Worm (Caenorhabditis elegans) whole organism, early embryonic: ENCODE data around the gene R09D1.14.

ENCODE experiments used
- B0310.2 ChIP-seq: sonication (generic microtip); optimal IDR thresholded peaks from 2 replicates; lab custom pipeline; 2016; ENCODE audit warnings: mild to moderate bottlenecking, missing genetic modification characterization, missing compliant biosample characterization
- F13C5.2 ChIP-seq: sonication (generic microtip); optimal IDR thresholded peaks from 2 replicates; lab custom pipeline; 2017; ENCODE audit warnings: mild to moderate bottlenecking, missing genetic modification characterization, inconsistent platforms, missing compliant biosample characterization
- aly-1 ChIP-seq: sonication (generic microtip); optimal IDR thresholded peaks from 2 replicates; lab custom pipeline; 2016; ENCODE audit warnings: missing genetic modification characterization, missing compliant biosample characterization
- ama-1 ChIP-seq: fragments of 150-350 bp; optimal IDR thresholded peaks from 2 replicates; lab custom pipeline; 2014
- ceh-13 ChIP-seq: fragments of 200-800 bp; sonication (Bioruptor generic); optimal IDR thresholded peaks from 2 replicates; lab custom pipeline; 2018; ENCODE audit warnings: mild to moderate bottlenecking, missing genetic modification characterization, missing compliant biosample characterization
- ceh-36 ChIP-seq: sonication (generic microtip); optimal IDR thresholded peaks from 2 replicates; lab custom pipeline; 2016; ENCODE audit warnings: missing genetic modification characterization, inconsistent platforms, missing compliant biosample characterization
- ets-7 ChIP-seq: sonication (generic microtip); optimal IDR thresholded peaks from 2 replicates; lab custom pipeline; 2016; ENCODE audit warnings: missing genotype, missing genetic modification characterization, missing compliant biosample characterization
- flt-1 ChIP-seq: fragments of 200-800 bp; sonication (Bioruptor generic); IDR thresholded peaks from 2 replicates; pipeline ENCODE4 v1.3.6; 2022; ENCODE audit warnings: missing genetic modification characterization, missing compliant biosample characterization
- hmbx-1 ChIP-seq: sonication (generic microtip); optimal IDR thresholded peaks from 2 replicates; lab custom pipeline; 2016; ENCODE audit warnings: mild to moderate bottlenecking, missing genetic modification characterization, missing compliant biosample characterization
- hmg-4 ChIP-seq: fragments of 200-800 bp; sonication (Bioruptor generic); optimal IDR thresholded peaks from 2 replicates; lab custom pipeline; 2018; ENCODE audit warnings: mild to moderate bottlenecking, missing genetic modification characterization, missing compliant biosample characterization
- hnd-1 ChIP-seq: sonication (generic microtip); optimal IDR thresholded peaks from 2 replicates; lab custom pipeline; 2016; ENCODE audit warnings: missing genetic modification characterization, missing compliant biosample characterization
- pes-1 ChIP-seq: fragments of 200-800 bp; sonication (Bioruptor generic); IDR thresholded peaks from 2 replicates; pipeline ENCODE4 v1.3.6; 2022; ENCODE audit warnings: missing genetic modification reagents, missing genetic modification characterization, missing compliant biosample characterization
- scrt-1 ChIP-seq: fragments of 200-800 bp; sonication (Bioruptor generic); IDR thresholded peaks from 2 replicates; pipeline ENCODE4 v1.3.6; 2022; ENCODE audit warnings: missing genetic modification characterization, missing compliant biosample characterization
- sea-1 ChIP-seq: fragments of 200-800 bp; sonication (Bioruptor generic); conservative IDR thresholded peaks from 2 replicates; pipeline ENCODE4 v1.3.6; 2022; ENCODE audit warnings: missing genetic modification characterization, missing compliant biosample characterization
- tbx-11 ChIP-seq: fragments of 200-800 bp; sonication (Bioruptor generic); IDR thresholded peaks from 2 replicates; pipeline ENCODE4 v1.3.6; 2022; ENCODE audit warnings: missing genetic modification characterization, missing compliant biosample characterization
- tbx-37 ChIP-seq: fragments of 200-800 bp; sonication (Bioruptor generic); conservative IDR thresholded peaks from 2 replicates; pipeline ENCODE4 v1.3.6; 2022; ENCODE audit warnings: missing genetic modification reagents, missing genetic modification characterization, missing compliant biosample characterization
- tra-4 ChIP-seq: sonication (generic microtip); optimal IDR thresholded peaks from 2 replicates; lab custom pipeline; 2017; ENCODE audit warnings: missing genetic modification characterization, missing compliant biosample characterization

Gene R09D1.14

DNA sequence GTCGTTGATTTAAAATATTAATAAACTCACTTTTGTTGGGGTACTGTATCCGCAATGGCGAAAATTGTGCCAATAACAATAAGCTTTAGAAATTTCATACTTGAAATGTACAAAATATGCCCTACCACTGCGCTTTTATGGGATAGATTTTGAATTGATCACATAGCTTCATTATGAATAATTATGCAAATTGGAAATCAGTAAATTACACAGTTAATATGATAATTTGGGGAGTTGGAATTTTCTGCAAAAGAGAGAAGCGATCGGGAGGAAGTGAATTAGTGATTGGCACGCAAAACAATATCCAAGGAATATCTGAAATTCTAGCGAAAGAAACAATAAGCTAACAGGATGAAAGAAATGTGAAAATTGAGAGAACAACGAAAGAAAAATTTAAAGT lies 33.3 kb downstream of the R09D1.14 start, which contains the start of gene M176.10:
Gene M176.10 (minus strand): TSS at position 101 of the 400 bp plus-strand sequence.
- TF ChIP-seq ama-1 (no peak), tbx-37 (GFP tag; lab: Robert Waterston, UW) (no peak), tra-4 (no peak), hnd-1 (tag; lab: Kevin White, UChicago) (no peak), B0310.2 (tag; lab: Kevin White, UChicago) (no peak), sea-1 (no peak), ceh-13 (GFP tag; lab: Kevin White, UChicago) (no peak), tbx-11 (GFP tag; lab: Robert Waterston, UW) (no peak), ceh-36 (tag; lab: Kevin White, UChicago) (no peak), pes-1 (no peak), scrt-1 (no peak), flt-1 (GFP tag; lab: Robert Waterston, UW) (no peak), hmbx-1 (tag; lab: Kevin White, UChicago) (no peak), ets-7 (no peak), hmg-4 (GFP tag; lab: Kevin White, UChicago) (no peak), F13C5.2 (no peak), aly-1 (tag; lab: Kevin White, UChicago) (no peak)

DNA sequence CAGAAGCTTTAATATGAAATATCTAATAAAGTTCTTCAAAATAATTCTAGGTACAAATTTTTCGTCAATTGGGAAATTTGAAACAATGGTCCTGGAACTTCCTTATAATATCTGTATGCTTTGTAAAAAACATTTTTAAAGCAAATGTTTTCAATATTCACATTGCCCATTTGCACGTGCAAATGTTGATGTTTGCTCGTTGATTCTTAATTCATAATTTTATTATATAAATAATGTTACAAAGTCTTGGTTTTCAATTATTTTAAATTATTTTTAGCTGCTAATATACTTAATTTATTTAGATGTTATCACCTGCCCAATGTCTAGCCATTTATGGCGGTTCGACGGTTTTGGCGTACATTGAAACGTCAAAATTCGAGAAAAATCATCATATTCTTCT lies 37.4 kb downstream of the R09D1.14 start, which contains the start of gene M176.11:
Gene M176.11 (plus strand): TSS at position 301 of the 400 bp plus-strand sequence.
- no peak for TF ChIP-seq ceh-13 (GFP tag; lab: Kevin White, UChicago)

DNA sequence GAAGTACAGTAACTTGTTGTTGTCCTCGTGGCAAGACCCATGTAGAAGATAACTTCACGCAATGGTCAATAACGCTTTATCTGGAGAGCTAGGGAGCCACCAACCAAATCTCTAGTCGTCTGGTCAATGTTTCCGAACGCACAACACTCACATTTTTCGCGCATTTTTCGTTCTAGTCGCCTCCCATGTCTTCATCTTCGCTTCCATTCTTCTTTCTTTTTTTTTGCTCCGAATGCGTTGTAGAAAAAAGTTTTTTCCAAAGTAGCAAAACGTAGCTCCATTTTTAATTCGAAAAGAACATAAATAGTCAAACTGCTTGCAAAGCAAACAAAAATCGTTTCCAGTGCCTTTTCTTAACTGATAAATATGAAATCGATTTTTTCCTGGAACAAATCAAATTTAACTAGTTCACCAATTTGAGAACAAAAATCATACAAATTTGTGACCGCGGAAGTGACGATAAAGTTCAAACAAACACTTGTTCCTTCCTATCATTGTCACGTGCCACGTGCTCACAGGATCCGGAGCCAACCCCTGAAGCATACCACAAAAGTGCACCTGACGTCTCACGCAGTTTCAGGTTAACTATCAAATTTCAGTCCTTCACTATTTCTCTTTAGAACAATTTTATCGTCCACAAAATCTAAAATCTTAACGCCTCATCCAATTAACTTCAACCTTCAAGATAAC lies 40.4 kb downstream of the R09D1.14 start:
- no peak for TF ChIP-seq flt-1 (GFP tag; lab: Robert Waterston, UW)
- TF ChIP-seq ceh-13 (GFP tag; lab: Kevin White, UChicago), result no peak
- no peak for TF ChIP-seq B0310.2 (tag; lab: Kevin White, UChicago)
- no peak for TF ChIP-seq tra-4
- TF ChIP-seq hmg-4 (GFP tag; lab: Kevin White, UChicago), result no peak
- TF ChIP-seq hnd-1 (tag; lab: Kevin White, UChicago), result no peak
- TF ChIP-seq pes-1, result no peak
- TF ChIP-seq scrt-1, result no peak
- TF ChIP-seq ets-7, result no peak
- TF ChIP-seq ceh-36 (tag; lab: Kevin White, UChicago), result no peak
- TF ChIP-seq tbx-11 (GFP tag; lab: Robert Waterston, UW), result no peak

DNA sequence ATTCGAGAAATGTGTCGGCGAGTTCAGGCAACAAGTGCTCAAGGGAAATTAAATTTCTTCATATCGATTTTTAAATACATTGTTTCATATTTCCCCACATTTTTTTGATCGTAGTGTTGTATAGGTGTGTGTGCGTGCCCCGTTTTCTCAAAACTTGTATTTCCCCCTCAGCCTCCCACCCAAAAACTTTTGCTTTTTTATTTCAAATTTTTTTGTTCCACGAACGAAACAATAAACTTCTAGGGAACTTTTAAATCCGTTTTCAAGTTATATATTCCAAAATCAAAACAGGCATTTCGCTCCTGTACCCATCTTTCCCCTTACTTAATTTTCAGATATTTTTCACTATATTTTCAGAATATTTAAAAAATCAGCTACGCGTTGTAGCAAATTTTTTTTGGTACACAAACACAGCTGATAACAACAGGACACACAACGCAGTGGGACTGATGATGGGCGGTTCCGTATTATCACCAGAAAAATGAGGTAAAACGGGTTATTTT lies 41.2 kb downstream of the R09D1.14 start, which contains the start of the genes M176.4 and M176.16:
Gene M176.4 (plus strand): TSS at position 301 of the 503 bp plus-strand sequence.
Gene M176.16 (plus strand): TSS at position 453 of the 503 bp plus-strand sequence.
- TF ChIP-seq sea-1 (no peak), tbx-11 (GFP tag; lab: Robert Waterston, UW) (no peak), ama-1 (no peak), ceh-36 (tag; lab: Kevin White, UChicago) (no peak)

DNA sequence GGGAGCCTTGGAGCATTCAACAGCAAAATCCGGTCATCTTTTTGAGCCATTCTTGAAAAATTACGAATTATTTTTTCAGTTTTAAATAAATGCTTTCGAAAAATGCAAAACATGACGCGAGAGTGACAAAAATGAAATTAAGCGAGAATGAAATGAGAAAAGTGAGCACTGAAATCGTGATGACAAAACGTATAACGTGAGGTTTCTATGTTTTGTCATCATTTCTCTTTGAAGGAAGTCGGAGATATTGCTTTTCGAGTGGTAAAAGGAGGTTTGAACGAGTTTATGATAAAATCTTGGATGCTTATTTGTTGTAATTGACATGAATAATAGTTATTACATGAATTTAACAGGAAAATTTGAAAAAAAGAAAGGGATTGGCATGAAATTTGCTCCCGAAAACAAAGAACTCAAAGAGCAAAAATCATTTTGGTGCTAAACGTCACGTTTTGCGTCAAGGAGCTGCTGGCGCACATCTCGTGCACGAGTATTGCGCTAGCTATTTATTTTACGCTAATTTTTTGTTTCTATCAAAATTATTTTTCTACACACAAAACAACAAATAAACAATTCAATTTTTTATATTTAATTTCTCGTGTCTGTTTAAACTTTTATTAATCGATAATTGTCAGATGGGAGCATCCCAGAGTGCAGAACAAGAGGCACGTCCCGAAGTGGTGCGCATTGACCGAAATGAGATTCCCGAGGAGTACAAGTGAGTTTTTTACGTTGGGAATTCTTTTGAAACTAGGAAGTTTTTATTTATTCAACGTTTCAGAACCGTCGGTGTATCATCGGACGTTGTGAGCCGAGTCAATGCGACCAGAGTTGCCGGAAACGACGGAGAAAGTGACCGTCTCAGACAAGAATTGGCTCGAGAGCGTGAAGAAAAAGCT lies 42.7 kb downstream of the R09D1.14 start, which contains the start of the genes gss-1 and chch-3:
Gene gss-1 (minus strand): TSS at position 51 of the 896 bp plus-strand sequence.
Gene chch-3 (plus strand): TSS at position 633 of the 896 bp plus-strand sequence.
- TF ChIP-seq tbx-11 (GFP tag; lab: Robert Waterston, UW) (no peak), hmbx-1 (tag; lab: Kevin White, UChicago) (no peak)

DNA sequence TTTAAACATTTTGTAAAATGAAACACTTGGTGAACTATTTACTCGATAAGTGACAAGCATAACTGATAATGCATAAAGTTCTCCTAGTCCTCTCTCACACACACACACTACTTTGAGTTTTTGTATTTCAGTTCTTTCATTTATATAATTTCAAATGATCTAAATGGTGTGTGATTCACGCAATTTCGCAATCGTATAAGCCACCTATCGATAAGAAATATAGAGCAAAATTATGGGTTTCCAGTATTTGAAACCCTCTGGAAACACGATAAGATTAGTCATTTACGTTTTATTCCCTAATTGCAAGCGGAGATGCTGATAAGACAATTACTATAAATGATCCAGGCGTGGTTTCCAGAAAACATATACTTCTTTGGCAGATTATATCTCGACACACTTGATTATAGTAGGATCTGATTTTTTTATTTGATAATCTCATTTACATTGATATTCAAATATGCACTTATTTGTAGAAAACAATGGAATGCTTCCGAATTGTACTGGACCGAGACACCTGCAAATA lies 47.2 kb downstream of the R09D1.14 start, which contains the start of gene arrd-3:
Gene arrd-3 (plus strand): TSS at position 473 of the 523 bp plus-strand sequence.
- no peak for TF ChIP-seq sea-1
- TF ChIP-seq hmg-4 (GFP tag; lab: Kevin White, UChicago), result no peak
- no peak for TF ChIP-seq tbx-37 (GFP tag; lab: Robert Waterston, UW)
- no peak for TF ChIP-seq F13C5.2
- no peak for TF ChIP-seq ceh-13 (GFP tag; lab: Kevin White, UChicago)
- TF ChIP-seq hnd-1 (tag; lab: Kevin White, UChicago), result no peak
- TF ChIP-seq flt-1 (GFP tag; lab: Robert Waterston, UW), result no peak
- TF ChIP-seq ets-7, result no peak
- TF ChIP-seq ceh-36 (tag; lab: Kevin White, UChicago), result no peak
- no peak for TF ChIP-seq tra-4
- no peak for TF ChIP-seq ama-1

DNA sequence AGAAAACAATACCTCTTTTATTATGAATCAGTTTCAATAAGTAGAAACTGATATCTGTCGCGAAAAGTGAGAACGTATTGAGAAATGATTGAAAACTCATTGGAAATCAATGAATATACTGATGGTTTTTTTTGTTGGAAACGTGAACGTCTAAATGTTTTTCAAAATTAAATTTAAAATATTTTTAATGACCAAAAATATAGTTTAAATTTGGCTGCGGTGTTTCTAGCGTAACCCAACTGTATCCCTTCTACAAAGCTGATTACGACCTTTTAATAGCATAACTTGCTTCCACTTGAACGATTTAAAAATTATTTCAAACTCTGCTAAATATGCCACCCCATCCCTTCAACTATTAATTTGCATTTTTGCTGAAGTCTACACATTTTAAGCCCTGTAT lies 47.9 kb downstream of the R09D1.14 start, which contains the start of gene M176.9:
Gene M176.9 (minus strand): TSS at position 101 of the 400 bp plus-strand sequence.
- no peak for TF ChIP-seq ama-1
- no peak for TF ChIP-seq ceh-13 (GFP tag; lab: Kevin White, UChicago)
- TF ChIP-seq scrt-1, result no peak
- TF ChIP-seq hmbx-1 (tag; lab: Kevin White, UChicago), result no peak
- TF ChIP-seq hnd-1 (tag; lab: Kevin White, UChicago), result no peak
- no peak for TF ChIP-seq ets-7
- TF ChIP-seq B0310.2 (tag; lab: Kevin White, UChicago), result no peak
- TF ChIP-seq sea-1, result no peak
- no peak for TF ChIP-seq F13C5.2
- TF ChIP-seq ceh-36 (tag; lab: Kevin White, UChicago), result no peak
- TF ChIP-seq aly-1 (tag; lab: Kevin White, UChicago), result no peak
- TF ChIP-seq tra-4, result no peak
- no peak for TF ChIP-seq hmg-4 (GFP tag; lab: Kevin White, UChicago)
